Worm (Caenorhabditis elegans): ENCODE measurements around the gene C27B7.7.

DNA sequence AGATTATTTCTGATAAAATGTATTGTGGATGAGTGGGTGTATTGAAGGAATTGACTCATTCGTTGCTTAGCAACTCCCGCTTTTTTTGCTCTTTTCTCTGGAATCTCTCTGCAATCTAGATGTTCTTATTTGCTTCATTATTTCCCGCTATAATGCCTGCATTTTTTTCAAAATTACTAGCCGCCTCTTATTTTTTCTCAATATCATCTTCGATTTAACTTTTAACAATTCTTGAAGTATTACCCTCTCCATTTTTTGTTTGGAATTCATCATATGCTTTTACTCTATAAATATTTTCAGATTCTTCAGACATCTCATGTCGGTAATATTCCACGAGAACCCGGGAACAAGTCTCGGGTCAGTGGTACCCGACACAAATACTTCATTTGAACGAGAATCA is 49.3 kb downstream of the C27B7.7 start, which contains the start of gene tpra-1:
- TF ChIP-seq tbx-2 (tag; optimal IDR thresholded peaks at IDR 0.05): no peak
- no peak for TF ChIP-seq ref-2 (tag; optimal IDR thresholded peaks at IDR 0.05)
- TF ChIP-seq mec-3 (tag; optimal IDR thresholded peaks at IDR 0.05; ENCODE audit: borderline replicate concordance): no peak
- TF ChIP-seq npax-4 (tag; optimal IDR thresholded peaks at IDR 0.05): no peak
- no peak for TF ChIP-seq nhr-11 (tag; optimal IDR thresholded peaks at IDR 0.05)
- TF ChIP-seq fkh-10 (GFP tag; optimal IDR thresholded peaks at IDR 0.05): no peak
- no peak for TF ChIP-seq dmd-4 (tag; optimal IDR thresholded peaks at IDR 0.05; ENCODE audit: borderline replicate concordance)

Data from whole organism, late embryonic.